Worm (Caenorhabditis elegans) whole organism, young adult: ENCODE results near the gene Y43C5A.2.

Source experiments
- F22D6.2 ChIP-seq: sonication (generic microtip); optimal IDR thresholded peaks from 2 replicates; lab custom pipeline; 2016; ENCODE audit warnings: mild to moderate bottlenecking, missing genetic modification characterization, missing compliant biosample characterization
- ama-1 ChIP-seq, 3 experiments: fragments of 150-350 bp in 1 of 3; sonication (generic microtip) in 2 of 3; optimal IDR thresholded peaks; 2 replicates each; lab custom pipeline; 2014 to 2018; ENCODE audit warnings: missing biosample characterization in 2 of 3, missing genetic modification characterization in 2 of 3, missing genetic modification reagents in 2 of 3
- ceh-27 ChIP-seq: fragments of 200-800 bp; sonication (Bioruptor generic); optimal IDR thresholded peaks from 2 replicates; lab custom pipeline; 2018; ENCODE audit warnings: mild to moderate bottlenecking, missing genetic modification characterization, moderate library complexity, missing compliant biosample characterization
- chd-7 ChIP-seq: sonication (generic microtip); optimal IDR thresholded peaks from 2 replicates; lab custom pipeline; 2016; ENCODE audit warnings: mild to moderate bottlenecking, missing genetic modification characterization, moderate library complexity, missing compliant biosample characterization
- hlh-12 ChIP-seq: sonication (generic microtip); optimal IDR thresholded peaks from 2 replicates; lab custom pipeline; 2016; ENCODE audit warnings: missing genetic modification characterization, missing compliant biosample characterization
- hlh-26 ChIP-seq: fragments of 200-800 bp; sonication (Bioruptor generic); conservative IDR thresholded peaks from 2 replicates; pipeline ENCODE4 v1.3.6; 2022; ENCODE audit warnings: missing genetic modification reagents, missing genetic modification characterization, missing compliant biosample characterization
- hsf-1 ChIP-seq: fragments of 200-800 bp; sonication (Bioruptor generic); IDR thresholded peaks from 2 replicates; pipeline ENCODE4 v1.3.6; 2022; ENCODE audit warnings: missing genetic modification reagents, missing genetic modification characterization, missing compliant biosample characterization
- lin-26 ChIP-seq: fragments of 200-800 bp; sonication (Bioruptor generic); IDR thresholded peaks from 2 replicates; pipeline ENCODE4 v1.3.6; 2022; ENCODE audit warnings: missing genetic modification reagents, missing genetic modification characterization, missing compliant biosample characterization
- lin-54 ChIP-seq: fragments of 200-800 bp; sonication (Bioruptor generic); optimal IDR thresholded peaks from 2 replicates; lab custom pipeline; 2018; ENCODE audit warnings: mild to moderate bottlenecking, missing genetic modification characterization, missing compliant biosample characterization
- madf-10 ChIP-seq: sonication (generic microtip); optimal IDR thresholded peaks from 2 replicates; lab custom pipeline; 2016; ENCODE audit warnings: mild to moderate bottlenecking, missing genetic modification characterization, missing compliant biosample characterization
- nfya-1 ChIP-seq: sonication (generic microtip); optimal IDR thresholded peaks from 2 replicates; lab custom pipeline; 2017; ENCODE audit warnings: antibody characterized with exemption, missing compliant biosample characterization, missing genetic modification characterization, borderline replicate concordance; ENCODE audit not compliant: insufficient read depth
- snpc-3.4 ChIP-seq: sonication (generic microtip); optimal IDR thresholded peaks from 2 replicates; lab custom pipeline; 2017; ENCODE audit warnings: missing genetic modification characterization, mild to moderate bottlenecking, missing compliant biosample characterization, antibody characterized with exemption, moderate library complexity, missing genotype, missing genetic modification reagents
- unc-62 ChIP-seq: fragments of 150-350 bp; optimal IDR thresholded peaks from 2 replicates; lab custom pipeline; 2014; ENCODE audit warnings: missing biosample characterization, missing genetic modification reagents, missing genetic modification characterization

DNA sequence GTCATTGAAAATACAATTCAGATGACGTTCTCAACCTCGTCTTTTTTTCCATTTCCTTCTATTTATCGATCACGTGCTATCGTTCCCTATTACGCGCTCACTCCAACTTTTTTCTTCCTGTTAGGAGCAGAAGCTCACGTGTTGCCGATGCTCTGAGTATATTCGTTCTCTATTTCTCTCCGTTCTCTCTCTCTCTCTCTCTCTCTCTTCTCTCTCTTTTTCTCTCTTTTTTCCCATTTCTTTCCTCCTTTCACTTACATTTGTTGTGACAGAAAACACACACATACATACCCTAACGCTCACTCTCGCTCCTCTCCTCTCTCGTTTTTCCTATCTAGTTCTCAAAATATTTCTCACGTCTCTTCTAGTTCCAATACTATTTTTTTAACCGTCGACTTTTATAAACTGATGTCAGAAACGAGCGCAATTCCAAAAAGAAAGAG lies 17.3 kb upstream of the Y43C5A.2 start:
- TF ChIP-seq hlh-12 (no peak), lin-26 (GFP tag; lab: Robert Waterston, UW) (no peak; the same call in 1 of the 2 replicates), F22D6.2 (tag; lab: Kevin White, UChicago) (peak; percentile 46), nfya-1 (tag; lab: Kevin White, UChicago) (no peak), ceh-27 (peak; percentile 72), ama-1 (optimal IDR thresholded peaks at IDR 0.05; lab: Kevin White, UChicago) (no peak), ama-1 (GFP tag; optimal IDR thresholded peaks at IDR 0.05; lab: Kevin White, UChicago) (no peak), madf-10 (tag; lab: Kevin White, UChicago) (peak; percentile 60), snpc-3.4 (tag; lab: Kevin White, UChicago) (no peak), hlh-26 (GFP tag; lab: Robert Waterston, UW) (no peak), chd-7 (tag; lab: Kevin White, UChicago) (peak; percentile 89), unc-62 (GFP tag; lab: Kevin White, UChicago) (peak; percentile 41), lin-54 (peak; percentile 50), hsf-1 (GFP tag; lab: Robert Waterston, UW) (no peak)
